Fruit fly (Drosophila melanogaster) whole organism, embryonic: ENCODE results near the gene CG4467.
A peak's percentile ranks its signal among the peaks of the same experiment; 100 is the strongest.

Source experiments
- Aef1 ChIP-seq: fragments of 200-800 bp; sonication (Bioruptor generic); IDR thresholded peaks from 3 replicates; pipeline ENCODE4 v1.3.6; 2022; ENCODE audit warnings: missing biosample characterization, missing genetic modification characterization
- CG10321 ChIP-seq: fragments of 200-800 bp; sonication (Bioruptor generic); IDR thresholded peaks from 2 replicates; pipeline ENCODE4 v1.3.6; 2022; ENCODE audit warnings: missing biosample characterization, missing genetic modification characterization
- CG10366 ChIP-seq: fragments of 200-800 bp; sonication (Bioruptor generic); IDR thresholded peaks from 2 replicates; pipeline ENCODE4 v1.3.6; 2022; ENCODE audit warnings: missing biosample characterization, missing genetic modification characterization
- CG11093 ChIP-seq: fragments of 200-800 bp; sonication (Bioruptor generic); IDR thresholded peaks from 3 replicates; pipeline ENCODE4 v1.3.6; 2022; ENCODE audit warnings: missing biosample characterization, missing genetic modification characterization
- CG11560 ChIP-seq: fragments of 200-800 bp; sonication (Bioruptor generic); IDR thresholded peaks from 3 replicates; pipeline ENCODE4 v1.3.6; 2022; ENCODE audit warnings: missing biosample characterization, missing genetic modification characterization
- CG14965 ChIP-seq: fragments of 200-800 bp; sonication (Bioruptor generic); optimal IDR thresholded peaks from 2 replicates; lab custom pipeline; 2016; ENCODE audit warnings: missing biosample characterization, missing genetic modification characterization, borderline replicate concordance
- CG17186 ChIP-seq: fragments of 200-800 bp; sonication (Bioruptor generic); optimal IDR thresholded peaks from 3 replicates; lab custom pipeline; 2017; ENCODE audit warnings: missing biosample characterization, missing genetic modification reagents, missing genetic modification characterization
- CG1832 ChIP-seq: fragments of 200-800 bp; sonication (Bioruptor generic); optimal IDR thresholded peaks from 2 replicates; lab custom pipeline; 2017; ENCODE audit warnings: missing biosample characterization, mild to moderate bottlenecking, missing genetic modification characterization, inconsistent platforms
- CG2129 ChIP-seq: fragments of 200-800 bp; sonication (Bioruptor generic); IDR thresholded peaks from 2 replicates; pipeline ENCODE4 v1.3.6; 2022; ENCODE audit warnings: missing biosample characterization, missing genetic modification characterization; ENCODE audit not compliant: partially characterized antibody
- CG2199 ChIP-seq: fragments of 200-800 bp; sonication (Bioruptor generic); IDR thresholded peaks from 3 replicates; pipeline ENCODE4 v1.3.6; 2022; ENCODE audit warnings: missing biosample characterization, missing genetic modification characterization
- CG30403 ChIP-seq: fragments of 200-800 bp; sonication (Bioruptor generic); optimal IDR thresholded peaks from 3 replicates; lab custom pipeline; 2016; ENCODE audit warnings: missing biosample characterization, missing genetic modification characterization
- CG4282 ChIP-seq: fragments of 200-800 bp; sonication (Bioruptor generic); optimal IDR thresholded peaks from 2 replicates; lab custom pipeline; 2016; ENCODE audit warnings: missing biosample characterization, missing genetic modification characterization
- CG4360 ChIP-seq: fragments of 200-800 bp; sonication (Bioruptor generic); IDR thresholded peaks from 2 replicates; pipeline ENCODE4 v1.3.6; 2022; ENCODE audit warnings: missing biosample characterization, missing genetic modification characterization
- CG6175 ChIP-seq: fragments of 200-800 bp; sonication (Bioruptor generic); IDR thresholded peaks from 3 replicates; pipeline ENCODE4 v1.3.6; 2022; ENCODE audit warnings: missing biosample characterization, missing genetic modification characterization
- CG7271 ChIP-seq: fragments of 200-800 bp; sonication (Bioruptor generic); optimal IDR thresholded peaks from 2 replicates; lab custom pipeline; 2018; ENCODE audit warnings: missing biosample characterization, mild to moderate bottlenecking, missing genetic modification characterization, moderate library complexity
- CG7745 ChIP-seq: fragments of 200-800 bp; sonication (Bioruptor generic); optimal IDR thresholded peaks from 2 replicates; lab custom pipeline; 2018; ENCODE audit warnings: missing biosample characterization, mild to moderate bottlenecking, missing genetic modification characterization, moderate library complexity
- CG7987 ChIP-seq: fragments of 200-800 bp; sonication (Bioruptor generic); optimal IDR thresholded peaks from 2 replicates; lab custom pipeline; 2018; ENCODE audit warnings: missing biosample characterization, mild to moderate bottlenecking, missing genetic modification characterization, moderate library complexity
- CG8281 ChIP-seq: fragments of 200-800 bp; sonication (Bioruptor generic); optimal IDR thresholded peaks from 2 replicates; lab custom pipeline; 2018; ENCODE audit warnings: missing biosample characterization, mild to moderate bottlenecking, missing genetic modification characterization, moderate library complexity
- CG9817 ChIP-seq: fragments of 200-800 bp; sonication (Bioruptor generic); optimal IDR thresholded peaks from 2 replicates; lab custom pipeline; 2018; ENCODE audit warnings: missing biosample characterization, mild to moderate bottlenecking, missing genetic modification characterization, moderate library complexity
- Drgx ChIP-seq: fragments of 200-800 bp; sonication (Bioruptor generic); IDR thresholded peaks from 2 replicates; pipeline ENCODE4 v1.3.6; 2022; ENCODE audit warnings: missing biosample characterization, missing genetic modification characterization
- HLH3B ChIP-seq: fragments of 200-800 bp; sonication (Bioruptor generic); IDR thresholded peaks from 2 replicates; pipeline ENCODE4 v1.3.6; 2022; ENCODE audit warnings: missing biosample characterization, missing genetic modification characterization
- HLHmδ ChIP-seq: fragments of 200-800 bp; sonication (Bioruptor generic); optimal IDR thresholded peaks from 2 replicates; lab custom pipeline; 2018; ENCODE audit warnings: missing biosample characterization, mild to moderate bottlenecking, missing genetic modification characterization, moderate library complexity
- MTF-1 ChIP-seq: fragments of 200-800 bp; sonication (Bioruptor generic); optimal IDR thresholded peaks from 2 replicates; lab custom pipeline; 2018; ENCODE audit warnings: missing biosample characterization, mild to moderate bottlenecking, missing genetic modification characterization, borderline replicate concordance
- Meics ChIP-seq: fragments of 200-800 bp; sonication (Bioruptor generic); optimal IDR thresholded peaks from 2 replicates; lab custom pipeline; 2017; ENCODE audit warnings: missing biosample characterization, mild to moderate bottlenecking, missing genetic modification characterization
- Neu2 ChIP-seq: fragments of 200-800 bp; sonication (Bioruptor generic); optimal IDR thresholded peaks from 3 replicates; lab custom pipeline; 2016; ENCODE audit warnings: missing biosample characterization, missing genetic modification characterization, borderline replicate concordance
- Nf-YB ChIP-seq: fragments of 200-800 bp; sonication (Bioruptor generic); optimal IDR thresholded peaks from 3 replicates; lab custom pipeline; 2019; ENCODE audit warnings: missing biosample characterization, mild to moderate bottlenecking, missing genetic modification characterization, moderate library complexity
- Nf-YC ChIP-seq: fragments of 200-800 bp; optimal IDR thresholded peaks from 3 replicates; lab custom pipeline; 2019; ENCODE audit warnings: missing biosample characterization, mild to moderate bottlenecking, missing genetic modification characterization, moderate library complexity
- Trl ChIP-seq, 3 experiments: fragments of >200 bp in 2 of 3; fragments of 200-800 bp in 1 of 3; sonication (Bioruptor generic) in 1 of 3; optimal IDR thresholded peaks; 2 replicates in 1 of 3; 3 replicates in 2 of 3; lab custom pipeline; 2016 to 2017; ENCODE audit warnings: missing biosample characterization in 1 of 3, missing genetic modification characterization in 1 of 3
- cg ChIP-seq: fragments of 200-800 bp; sonication (Bioruptor generic); optimal IDR thresholded peaks from 3 replicates; lab custom pipeline; 2019; ENCODE audit warnings: missing biosample characterization, mild to moderate bottlenecking, missing genetic modification characterization, moderate library complexity
- exex ChIP-seq: fragments of 200-800 bp; sonication (Bioruptor generic); optimal IDR thresholded peaks from 4 replicates; lab custom pipeline; 2018; ENCODE audit warnings: missing biosample characterization, mild to moderate bottlenecking, missing genetic modification characterization, moderate library complexity
- hkb ChIP-seq, 2 experiments: fragments of 200-800 bp in 1 of 2; fragments of >200 bp in 1 of 2; sonication (Bioruptor generic) in 1 of 2; IDR thresholded peaks in 1 of 2; optimal IDR thresholded peaks in 1 of 2; 2 replicates each; pipeline versions ENCODE4 v1.3.6 to Lab custom; 2017 to 2022; ENCODE audit warnings: missing biosample characterization in 1 of 2, missing genetic modification characterization in 1 of 2
- klu ChIP-seq: fragments of 200-800 bp; sonication (Bioruptor generic); IDR thresholded peaks from 2 replicates; pipeline ENCODE4 v1.3.6; 2022; ENCODE audit warnings: missing biosample characterization, missing genetic modification characterization
- lbe ChIP-seq: fragments of 200-800 bp; sonication (Bioruptor generic); optimal IDR thresholded peaks from 2 replicates; lab custom pipeline; 2016; ENCODE audit warnings: missing biosample characterization, mild to moderate bottlenecking, missing genetic modification characterization
- mam ChIP-seq: fragments of 200-800 bp; sonication (Bioruptor generic); optimal IDR thresholded peaks from 3 replicates; lab custom pipeline; 2016; ENCODE audit warnings: missing biosample characterization, missing genetic modification characterization
- mld ChIP-seq: fragments of 200-800 bp; sonication (Bioruptor generic); IDR thresholded peaks from 3 replicates; pipeline ENCODE4 v1.3.6; 2022; ENCODE audit warnings: missing biosample characterization, missing genetic modification characterization; ENCODE audit not compliant: partially characterized antibody
- p53 ChIP-seq: fragments of 200-800 bp; sonication (Bioruptor generic); optimal IDR thresholded peaks from 2 replicates; lab custom pipeline; 2016; ENCODE audit warnings: missing biosample characterization, missing genetic modification characterization
- pan ChIP-seq, 4 experiments: fragments of >200 bp in 3 of 4; fragments of 200-800 bp in 1 of 4; sonication (Bioruptor generic) in 1 of 4; optimal IDR thresholded peaks in 3 of 4; IDR thresholded peaks in 1 of 4; 2 replicates each; pipeline versions ENCODE4 v1.3.6 to Lab custom; 2017 to 2022; ENCODE audit warnings: missing biosample characterization in 2 of 4, missing genetic modification characterization in 2 of 4, mixed read lengths in 1 of 4
- phol ChIP-seq: fragments of 200-800 bp; sonication (Bioruptor generic); optimal IDR thresholded peaks from 3 replicates; lab custom pipeline; 2018; ENCODE audit warnings: missing biosample characterization, mild to moderate bottlenecking, missing genetic modification characterization, moderate library complexity
- seq ChIP-seq: fragments of 200-800 bp; sonication (Bioruptor generic); IDR thresholded peaks from 2 replicates; pipeline ENCODE4 v1.3.6; 2022; ENCODE audit warnings: missing biosample characterization, missing genetic modification characterization
- slbo ChIP-seq: fragments of 200-800 bp; sonication (Bioruptor generic); IDR thresholded peaks from 2 replicates; pipeline ENCODE4 v1.3.6; 2022; ENCODE audit warnings: missing biosample characterization, missing genetic modification characterization
- sna ChIP-seq: fragments of 200-800 bp; sonication (Bioruptor generic); IDR thresholded peaks from 2 replicates; pipeline ENCODE4 v1.3.6; 2022; ENCODE audit warnings: missing biosample characterization, missing genetic modification characterization; ENCODE audit not compliant: partially characterized antibody
- so ChIP-seq: fragments of 200-800 bp; sonication (Bioruptor generic); IDR thresholded peaks from 3 replicates; pipeline ENCODE4 v1.3.6; 2022; ENCODE audit warnings: missing biosample characterization, missing genetic modification characterization
- sob ChIP-seq: fragments of 200-800 bp; sonication (Bioruptor generic); IDR thresholded peaks from 2 replicates; pipeline ENCODE4 v1.3.6; 2022; ENCODE audit warnings: missing biosample characterization, missing genetic modification characterization
- stwl ChIP-seq: fragments of 200-800 bp; sonication (Bioruptor generic); optimal IDR thresholded peaks from 3 replicates; lab custom pipeline; 2018; ENCODE audit warnings: missing biosample characterization, mild to moderate bottlenecking, missing genetic modification characterization, moderate library complexity
- unc-4 ChIP-seq: fragments of 200-800 bp; sonication (Bioruptor generic); IDR thresholded peaks from 2 replicates; pipeline ENCODE4 v1.3.6; 2022; ENCODE audit warnings: missing biosample characterization, missing genetic modification characterization; ENCODE audit not compliant: partially characterized antibody

The CG4467 gene

DNA sequence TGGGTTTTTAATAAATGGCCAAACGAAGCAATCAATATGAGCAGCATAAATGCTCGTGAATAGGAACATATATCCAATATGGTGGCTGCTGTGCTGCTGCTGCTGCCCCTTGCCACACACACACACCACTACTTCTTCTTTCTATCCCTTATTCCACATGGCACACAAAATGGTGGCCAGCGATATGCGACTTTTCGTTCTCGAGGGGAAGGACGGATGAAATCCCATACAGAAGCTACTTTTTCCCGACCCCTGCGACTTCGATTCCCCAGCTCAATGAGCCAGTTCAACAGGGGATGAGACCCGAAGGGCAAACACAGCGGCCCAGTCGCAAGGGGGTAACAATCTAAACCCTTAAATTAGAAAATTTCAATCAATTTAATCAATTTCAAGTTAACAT lies 41.4 kb downstream of the CG4467 start:
- no peak for TF ChIP-seq CG7271 (tag; lab: Kevin White, UChicago)
- peak; percentile 76; the same call in 1 of the 2 replicates for TF ChIP-seq seq (GFP tag; lab: Robert Waterston, UW)
- TF ChIP-seq Nf-YC (tag; lab: Kevin White, UChicago) = peak; percentile 76
- peak; percentile 71 for TF ChIP-seq Nf-YB (GFP tag; lab: Kevin White, UChicago)
- peak; percentile 40 for TF ChIP-seq cg
- peak; percentile 40 for TF ChIP-seq phol (tag; lab: Kevin White, UChicago)
- TF ChIP-seq CG17186 (GFP tag; lab: Kevin White, UChicago) = no peak

DNA sequence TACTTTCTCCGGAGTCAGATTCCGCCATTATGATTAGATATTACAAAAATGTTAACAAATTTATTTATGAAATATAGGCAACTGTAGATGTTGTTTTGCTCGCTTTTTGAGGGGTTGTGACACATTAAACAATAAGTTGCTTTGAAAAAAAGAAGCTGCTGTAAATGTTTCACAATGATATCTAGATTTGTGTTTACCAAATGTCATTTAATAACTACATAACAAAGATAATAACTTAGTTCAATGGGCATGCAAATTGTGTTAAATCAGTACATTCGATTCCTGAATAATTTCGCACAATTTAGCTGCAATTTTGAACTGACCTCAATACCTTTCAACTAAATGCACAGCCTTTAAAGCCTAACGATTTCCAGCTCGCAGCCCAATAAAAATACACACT lies 44.8 kb downstream of the CG4467 start, which contains the start of gene fzo:
Gene fzo (minus strand): TSS at position 101 of the 400 bp plus-strand sequence.
- TF ChIP-seq CG4282 (GFP tag; lab: Kevin White, UChicago) (no peak), unc-4 (GFP tag; lab: Robert Waterston, UW) (no peak), Meics (GFP tag; lab: Kevin White, UChicago) (no peak), MTF-1 (no peak), mam (GFP tag; lab: Kevin White, UChicago) (no peak), exex (tag; lab: Kevin White, UChicago) (no peak), lbe (GFP tag; lab: Kevin White, UChicago) (no peak), klu (no peak), stwl (tag; lab: Kevin White, UChicago) (no peak), CG14965 (GFP tag; lab: Kevin White, UChicago) (no peak), CG1832 (GFP tag; lab: Kevin White, UChicago) (no peak), CG10366 (GFP tag; lab: Robert Waterston, UW) (no peak), CG11560 (no peak), p53 (GFP tag; lab: Kevin White, UChicago) (no peak), Aef1 (no peak), CG6175 (GFP tag; lab: Robert Waterston, UW) (no peak), CG9817 (tag; lab: Kevin White, UChicago) (no peak)

DNA sequence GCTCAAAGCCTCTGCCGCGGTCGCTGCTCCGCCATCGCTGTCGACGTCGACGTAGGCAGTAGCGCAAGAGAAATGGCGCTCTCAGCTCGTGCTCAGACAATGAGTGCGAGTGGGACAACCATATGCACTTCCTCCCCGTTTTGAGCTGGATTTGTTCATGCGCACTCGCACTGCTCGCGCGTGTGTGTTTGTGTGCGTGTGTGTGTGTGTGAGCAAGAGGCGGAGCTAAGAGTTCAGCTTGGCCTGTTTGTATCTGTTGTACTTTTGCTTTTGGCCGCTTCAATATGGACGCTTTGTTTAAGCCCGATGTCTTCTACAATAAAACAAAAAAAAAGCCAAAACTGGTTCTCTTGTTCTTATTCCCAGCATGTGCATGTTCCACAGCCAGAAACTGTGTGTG lies 47.6 kb downstream of the CG4467 start:
- TF ChIP-seq CG7987 (peak; percentile 19), slbo (GFP tag; lab: Robert Waterston, UW) (0 out of 2 replicates have a peak, but pooled peaks have one; percentile 8), mld (GFP tag; lab: Robert Waterston, UW) (0 out of 3 replicates have a peak, but pooled peaks have one; percentile 44), HLHmδ (peak; percentile 82), CG7745 (no peak), CG30403 (GFP tag; lab: Kevin White, UChicago) (no peak), CG4360 (0 out of 2 replicates have a peak, but pooled peaks have one; percentile 41), CG2199 (GFP tag; lab: Robert Waterston, UW) (0 out of 3 replicates have a peak, but pooled peaks have one; percentile 41), CG2129 (GFP tag; lab: Robert Waterston, UW) (no peak), seq (GFP tag; lab: Robert Waterston, UW) (peak; percentile 83; the same call in 1 of the 2 replicates), so (GFP tag; lab: Robert Waterston, UW) (peak; percentile 42; the same call in 1 of the 3 replicates), unc-4 (GFP tag; lab: Robert Waterston, UW) (no peak), pan (optimal IDR thresholded peaks at IDR 0.05; lab: Kevin White, UChicago) (no peak), pan (GFP tag; optimal IDR thresholded peaks at IDR 0.05 in 1 of 2, IDR thresholded peaks at IDR 0.05 in 1 of 2) (peak in 1 of 2 experiments; percentile 45), Drgx (peak; percentile 41), hkb (optimal IDR thresholded peaks at IDR 0.05; lab: Kevin White, UChicago) (no peak), hkb (GFP tag; IDR thresholded peaks at IDR 0.05; lab: Robert Waterston, UW) (0 out of 2 replicates have a peak, but pooled peaks have one; percentile 57), Trl (optimal IDR thresholded peaks at IDR 0.05; lab: Kevin White, UChicago) (peak; percentile 31 to 49), Trl (GFP tag; optimal IDR thresholded peaks at IDR 0.05; lab: Kevin White, UChicago) (no peak), CG10321 (peak; percentile 98), CG8281 (no peak), CG11093 (GFP tag; lab: Robert Waterston, UW) (no peak), sna (GFP tag; lab: Robert Waterston, UW) (peak; percentile 37; the same call in 1 of the 2 replicates), CG11560 (no peak), Neu2 (GFP tag; lab: Kevin White, UChicago) (no peak), sob (GFP tag; lab: Robert Waterston, UW) (peak; percentile 28; the same call in 1 of the 2 replicates), HLH3B (GFP tag; lab: Robert Waterston, UW) (peak; percentile 30; the same call in 1 of the 2 replicates)
